Fruit fly (Drosophila melanogaster) whole organism, embryonic: Measurements from ENCODE around the gene Pif1A.

Experiments
- Adf1 ChIP-seq: fragments of 200-800 bp; sonication (Bioruptor generic); IDR thresholded peaks from 2 replicates; pipeline ENCODE4 v1.3.6; 2022; ENCODE audit warnings: missing biosample characterization, missing genetic modification characterization
- CG11560 ChIP-seq: fragments of 200-800 bp; sonication (Bioruptor generic); IDR thresholded peaks from 3 replicates; pipeline ENCODE4 v1.3.6; 2022; ENCODE audit warnings: missing biosample characterization, missing genetic modification characterization
- CG12104 ChIP-seq: fragments of 200-800 bp; sonication (Bioruptor generic); optimal IDR thresholded peaks from 3 replicates; lab custom pipeline; 2016; ENCODE audit warnings: missing biosample characterization, missing genetic modification characterization
- CG12299 ChIP-seq: fragments of 200-800 bp; sonication (Bioruptor generic); optimal IDR thresholded peaks from 2 replicates; lab custom pipeline; 2018; ENCODE audit warnings: missing biosample characterization, mild to moderate bottlenecking, missing genetic modification characterization
- CG14441 ChIP-seq: fragments of 200-800 bp; sonication (Bioruptor generic); IDR thresholded peaks from 2 replicates; pipeline ENCODE4 v1.3.6; 2022; ENCODE audit warnings: missing biosample characterization, missing genetic modification characterization
- CG15696 ChIP-seq: fragments of 200-800 bp; sonication (Bioruptor generic); optimal IDR thresholded peaks from 2 replicates; lab custom pipeline; 2019; ENCODE audit warnings: missing biosample characterization, mild to moderate bottlenecking, missing genetic modification characterization, moderate library complexity
- CG16813 ChIP-seq: fragments of 200-800 bp; sonication (Bioruptor generic); IDR thresholded peaks from 3 replicates; pipeline ENCODE4 v1.3.6; 2022; ENCODE audit warnings: missing biosample characterization, missing genetic modification characterization; ENCODE audit not compliant: partially characterized antibody
- CG16815 ChIP-seq: fragments of 200-800 bp; sonication (Bioruptor generic); optimal IDR thresholded peaks from 3 replicates; lab custom pipeline; 2017; ENCODE audit warnings: missing biosample characterization, mild to moderate bottlenecking, missing genetic modification characterization
- CG17612 ChIP-seq: fragments of 200-800 bp; sonication (Bioruptor generic); IDR thresholded peaks from 2 replicates; pipeline ENCODE4 v1.3.6; 2022; ENCODE audit warnings: missing biosample characterization, missing genetic modification characterization
- CG1832 ChIP-seq: fragments of 200-800 bp; sonication (Bioruptor generic); optimal IDR thresholded peaks from 2 replicates; lab custom pipeline; 2017; ENCODE audit warnings: missing biosample characterization, mild to moderate bottlenecking, missing genetic modification characterization, inconsistent platforms
- CG2129 ChIP-seq: fragments of 200-800 bp; sonication (Bioruptor generic); IDR thresholded peaks from 2 replicates; pipeline ENCODE4 v1.3.6; 2022; ENCODE audit warnings: missing biosample characterization, missing genetic modification characterization; ENCODE audit not compliant: partially characterized antibody
- CG33213 ChIP-seq: fragments of 200-800 bp; sonication (Bioruptor generic); optimal IDR thresholded peaks from 3 replicates; lab custom pipeline; 2016; ENCODE audit warnings: missing biosample characterization, missing genetic modification characterization
- CG34376 ChIP-seq: fragments of 200-800 bp; sonication (Bioruptor generic); optimal IDR thresholded peaks from 2 replicates; lab custom pipeline; 2018; ENCODE audit warnings: missing biosample characterization, mild to moderate bottlenecking, missing genetic modification characterization
- CG4328 ChIP-seq: fragments of 200-800 bp; sonication (Bioruptor generic); optimal IDR thresholded peaks from 3 replicates; lab custom pipeline; 2017; ENCODE audit warnings: missing biosample characterization, missing genetic modification reagents, missing genetic modification characterization
- CG4424 ChIP-seq: fragments of 200-800 bp; sonication (Bioruptor generic); optimal IDR thresholded peaks from 3 replicates; lab custom pipeline; 2016; ENCODE audit warnings: missing biosample characterization, missing genetic modification characterization
- CG4617 ChIP-seq: fragments of 200-800 bp; sonication (Bioruptor generic); optimal IDR thresholded peaks from 3 replicates; lab custom pipeline; 2016; ENCODE audit warnings: missing biosample characterization, missing genetic modification characterization, borderline replicate concordance
- CG5180 ChIP-seq: fragments of 200-800 bp; sonication (Bioruptor generic); optimal IDR thresholded peaks from 3 replicates; lab custom pipeline; 2017; ENCODE audit warnings: missing biosample characterization, missing genetic modification characterization, mild to moderate bottlenecking, moderate library complexity, missing genetic modification reagents
- CG6254 ChIP-seq: fragments of 200-800 bp; sonication (Bioruptor generic); optimal IDR thresholded peaks from 3 replicates; lab custom pipeline; 2017; ENCODE audit warnings: mild to moderate bottlenecking, missing biosample characterization, missing genetic modification reagents, missing genetic modification characterization
- CG7556 ChIP-seq: fragments of 200-800 bp; sonication (Bioruptor generic); optimal IDR thresholded peaks from 2 replicates; lab custom pipeline; 2017; ENCODE audit warnings: missing biosample characterization, mild to moderate bottlenecking, missing genetic modification characterization
- CG7963 ChIP-seq: fragments of 200-800 bp; sonication (Bioruptor generic); IDR thresholded peaks from 3 replicates; pipeline ENCODE4 v1.3.6; 2022; ENCODE audit warnings: missing biosample characterization, missing genetic modification characterization; ENCODE audit not compliant: partially characterized antibody
- CG8290 ChIP-seq, 3 experiments: fragments of 200-800 bp; sonication (Bioruptor generic); optimal IDR thresholded peaks; 2 replicates each; lab custom pipeline; 2016 to 2019; ENCODE audit warnings: missing biosample characterization in 3 of 3, missing genetic modification characterization in 3 of 3, mild to moderate bottlenecking in 2 of 3, moderate library complexity in 1 of 3
- CTCF ChIP-seq: fragments of 200-800 bp; sonication (Bioruptor generic); optimal IDR thresholded peaks from 2 replicates; lab custom pipeline; 2017; ENCODE audit warnings: missing biosample characterization, mild to moderate bottlenecking, missing genetic modification characterization, moderate library complexity
- Chrac-16 ChIP-seq: fragments of 200-800 bp; sonication (Bioruptor generic); optimal IDR thresholded peaks from 3 replicates; lab custom pipeline; 2016; ENCODE audit warnings: missing biosample characterization, missing genetic modification characterization
- Dad ChIP-seq: fragments of 200-800 bp; sonication (Bioruptor generic); optimal IDR thresholded peaks from 3 replicates; lab custom pipeline; 2016; ENCODE audit warnings: missing biosample characterization, missing genetic modification characterization
- Deaf1 ChIP-seq: fragments of 200-800 bp; optimal IDR thresholded peaks from 3 replicates; lab custom pipeline; 2019; ENCODE audit warnings: missing biosample characterization, mild to moderate bottlenecking, missing genetic modification characterization, moderate library complexity
- Doc2 ChIP-seq: fragments of 200-800 bp; sonication (Bioruptor generic); IDR thresholded peaks from 2 replicates; pipeline ENCODE4 v1.3.6; 2022; ENCODE audit warnings: missing biosample characterization, missing genetic modification characterization
- E2f2 ChIP-seq: fragments of 200-800 bp; sonication (Bioruptor generic); IDR thresholded peaks from 2 replicates; pipeline ENCODE4 v1.3.6; 2022; ENCODE audit warnings: missing biosample characterization, missing genetic modification characterization
- HHEX ChIP-seq: fragments of 200-800 bp; sonication (Bioruptor generic); optimal IDR thresholded peaks from 3 replicates; lab custom pipeline; 2017; ENCODE audit warnings: missing biosample characterization, mild to moderate bottlenecking, missing genetic modification characterization, missing genetic modification reagents
- Hr51 ChIP-seq, 2 experiments: fragments of 200-800 bp; sonication (Bioruptor generic); optimal IDR thresholded peaks; 2 replicates in 1 of 2; 3 replicates in 1 of 2; lab custom pipeline; 2016 to 2018; ENCODE audit warnings: missing biosample characterization in 2 of 2, missing genetic modification characterization in 2 of 2, mild to moderate bottlenecking in 1 of 2, moderate library complexity in 1 of 2
- Meics ChIP-seq: fragments of 200-800 bp; sonication (Bioruptor generic); optimal IDR thresholded peaks from 2 replicates; lab custom pipeline; 2017; ENCODE audit warnings: missing biosample characterization, mild to moderate bottlenecking, missing genetic modification characterization
- Myb ChIP-seq: fragments of 200-800 bp; sonication (Bioruptor generic); optimal IDR thresholded peaks from 2 replicates; lab custom pipeline; 2016; ENCODE audit warnings: missing biosample characterization, missing genetic modification characterization
- NC2β ChIP-seq: fragments of 200-800 bp; sonication (Bioruptor generic); optimal IDR thresholded peaks from 2 replicates; lab custom pipeline; 2016; ENCODE audit warnings: missing biosample characterization, missing genetic modification characterization
- Nf-YA ChIP-seq: fragments of 200-800 bp; sonication (Bioruptor generic); IDR thresholded peaks from 2 replicates; pipeline ENCODE4 v1.3.6; 2022; ENCODE audit warnings: missing biosample characterization, missing genetic modification characterization
- Sry-δ ChIP-seq: fragments of 200-800 bp; sonication (Bioruptor generic); optimal IDR thresholded peaks from 2 replicates; lab custom pipeline; 2016; ENCODE audit warnings: missing biosample characterization, missing genetic modification characterization
- Xrp1 ChIP-seq: fragments of 200-800 bp; sonication (Bioruptor generic); IDR thresholded peaks from 2 replicates; pipeline ENCODE4 v1.3.6; 2022; ENCODE audit warnings: missing biosample characterization, missing genetic modification characterization
- az2 ChIP-seq: fragments of 200-800 bp; sonication (Bioruptor generic); optimal IDR thresholded peaks from 3 replicates; lab custom pipeline; 2016; ENCODE audit warnings: missing biosample characterization, missing genetic modification characterization
- chinmo ChIP-seq: fragments of 200-800 bp; sonication (Bioruptor generic); IDR thresholded peaks from 4 replicates; pipeline ENCODE4 v1.3.6; 2022; ENCODE audit warnings: missing biosample characterization, missing genetic modification characterization; ENCODE audit not compliant: partially characterized antibody
- cwo ChIP-seq: fragments of 200-800 bp; sonication (Bioruptor generic); optimal IDR thresholded peaks from 3 replicates; lab custom pipeline; 2017; ENCODE audit warnings: missing biosample characterization, missing genetic modification characterization, mild to moderate bottlenecking, moderate library complexity, missing genetic modification reagents
- danr ChIP-seq: fragments of 200-800 bp; sonication (Bioruptor generic); IDR thresholded peaks from 2 replicates; pipeline ENCODE4 v1.3.6; 2022; ENCODE audit warnings: missing biosample characterization, missing genetic modification characterization
- emc ChIP-seq: fragments of 200-800 bp; sonication (Bioruptor generic); optimal IDR thresholded peaks from 2 replicates; lab custom pipeline; 2016; ENCODE audit warnings: missing biosample characterization, missing genetic modification characterization
- ems ChIP-seq: fragments of 200-800 bp; sonication (Bioruptor generic); optimal IDR thresholded peaks from 3 replicates; lab custom pipeline; 2016; ENCODE audit warnings: missing biosample characterization, missing genetic modification characterization
- exex ChIP-seq: fragments of 200-800 bp; sonication (Bioruptor generic); optimal IDR thresholded peaks from 4 replicates; lab custom pipeline; 2018; ENCODE audit warnings: missing biosample characterization, mild to moderate bottlenecking, missing genetic modification characterization, moderate library complexity
- ind ChIP-seq: fragments of 200-800 bp; sonication (Bioruptor generic); optimal IDR thresholded peaks from 3 replicates; lab custom pipeline; 2016; ENCODE audit warnings: missing biosample characterization, missing genetic modification characterization
- klu ChIP-seq: fragments of 200-800 bp; sonication (Bioruptor generic); IDR thresholded peaks from 2 replicates; pipeline ENCODE4 v1.3.6; 2022; ENCODE audit warnings: missing biosample characterization, missing genetic modification characterization
- otp ChIP-seq: fragments of 200-800 bp; sonication (Bioruptor generic); IDR thresholded peaks from 3 replicates; pipeline ENCODE4, ENCODE4 v1.3.6; 2022; ENCODE audit warnings: missing biosample characterization, missing genetic modification characterization
- pb ChIP-seq: fragments of 200-800 bp; sonication (Bioruptor generic); optimal IDR thresholded peaks from 3 replicates; lab custom pipeline; 2016; ENCODE audit warnings: missing biosample characterization, missing genetic modification characterization
- row ChIP-seq: fragments of 200-800 bp; sonication (Bioruptor generic); IDR thresholded peaks from 3 replicates; pipeline ENCODE4 v1.3.6; 2022; ENCODE audit warnings: missing biosample characterization, missing genetic modification characterization
- schlank ChIP-seq: fragments of 200-800 bp; sonication (Bioruptor generic); optimal IDR thresholded peaks from 2 replicates; lab custom pipeline; 2018; ENCODE audit warnings: missing biosample characterization, mild to moderate bottlenecking, missing genetic modification characterization
- sna ChIP-seq: fragments of 200-800 bp; sonication (Bioruptor generic); IDR thresholded peaks from 2 replicates; pipeline ENCODE4 v1.3.6; 2022; ENCODE audit warnings: missing biosample characterization, missing genetic modification characterization; ENCODE audit not compliant: partially characterized antibody
- tx ChIP-seq: fragments of 200-800 bp; sonication (Bioruptor generic); optimal IDR thresholded peaks from 2 replicates; lab custom pipeline; 2016; ENCODE audit warnings: missing biosample characterization, missing genetic modification characterization

Gene Pif1A

dm6 chr3R:8819551-8820057, 18.6 kb upstream of the Pif1A start (continued):
- no peak for TF ChIP-seq ems (GFP tag; lab: Kevin White, UChicago)
- peak; percentile 34; the same call in 1 of the 2 replicates for TF ChIP-seq danr
- TF ChIP-seq CTCF (GFP tag; lab: Kevin White, UChicago): no peak
- TF ChIP-seq CG16815: no peak
- no peak for TF ChIP-seq CG16813 (GFP tag; lab: Robert Waterston, UW)
- TF ChIP-seq ind (GFP tag; lab: Kevin White, UChicago): no peak
- TF ChIP-seq CG15696 (tag; lab: Kevin White, UChicago): peak; percentile 48
- TF ChIP-seq Nf-YA (GFP tag; lab: Robert Waterston, UW): no peak
- TF ChIP-seq sna (GFP tag; lab: Robert Waterston, UW): no peak
- peak; percentile 8 for TF ChIP-seq Myb (GFP tag; lab: Kevin White, UChicago)
- no peak for TF ChIP-seq NC2β (GFP tag; lab: Kevin White, UChicago)
- TF ChIP-seq Hr51 (GFP tag; optimal IDR thresholded peaks at IDR 0.05; lab: Kevin White, UChicago): peak in 1 of 2 experiments; percentile 27
- TF ChIP-seq CG5180 (GFP tag; lab: Kevin White, UChicago): peak; percentile 30
- TF ChIP-seq CG14441 (GFP tag; lab: Robert Waterston, UW): no peak
- no peak for TF ChIP-seq az2 (GFP tag; lab: Kevin White, UChicago)
- peak; percentile 6 for TF ChIP-seq schlank (tag; lab: Kevin White, UChicago)
- no peak for TF ChIP-seq Chrac-16
- peak; percentile 18 for TF ChIP-seq CG4328 (GFP tag; lab: Kevin White, UChicago)
- no peak for TF ChIP-seq klu (GFP tag; lab: Robert Waterston, UW)
- TF ChIP-seq otp (GFP tag; lab: Robert Waterston, UW): no peak
- peak; percentile 19; the same call in 1 of the 2 replicates for TF ChIP-seq E2f2 (GFP tag; lab: Robert Waterston, UW)
- no peak for TF ChIP-seq CG11560 (tag; lab: Robert Waterston, UW)
- TF ChIP-seq CG7963 (GFP tag; lab: Robert Waterston, UW): no peak
- no peak for TF ChIP-seq emc (GFP tag; lab: Kevin White, UChicago)
- no peak for TF ChIP-seq exex (tag; lab: Kevin White, UChicago)
- no peak for TF ChIP-seq CG6254 (GFP tag; lab: Kevin White, UChicago)
- TF ChIP-seq Sry-δ (GFP tag; lab: Kevin White, UChicago): no peak
- peak; percentile 23; the same call in 1 of the 3 replicates for TF ChIP-seq row (GFP tag; lab: Robert Waterston, UW)
- peak; percentile 31 for TF ChIP-seq pb (GFP tag; lab: Kevin White, UChicago)
- no peak for TF ChIP-seq Doc2
- TF ChIP-seq HHEX (GFP tag; lab: Kevin White, UChicago): peak; percentile 14
- TF ChIP-seq CG17612 (GFP tag; lab: Robert Waterston, UW): no peak
- TF ChIP-seq CG4424 (GFP tag; lab: Kevin White, UChicago): no peak
- peak; percentile 48 for TF ChIP-seq CG34376
- TF ChIP-seq cwo (GFP tag; lab: Kevin White, UChicago): peak; percentile 19
- peak; percentile 24 for TF ChIP-seq Meics (GFP tag; lab: Kevin White, UChicago)
- peak; percentile 35 for TF ChIP-seq CG33213 (GFP tag; lab: Kevin White, UChicago)
- TF ChIP-seq Deaf1 (tag; lab: Kevin White, UChicago): no peak
- peak; percentile 36 for TF ChIP-seq CG12299
- TF ChIP-seq CG2129 (GFP tag; lab: Robert Waterston, UW): no peak
- TF ChIP-seq CG7556: no peak
- no peak for TF ChIP-seq CG12104 (GFP tag; lab: Kevin White, UChicago)
- TF ChIP-seq CG1832: no peak
- TF ChIP-seq Xrp1 (GFP tag; lab: Robert Waterston, UW): peak; percentile 53
- TF ChIP-seq CG8290 (GFP tag; optimal IDR thresholded peaks at IDR 0.05; lab: Kevin White, UChicago): no peak
- TF ChIP-seq CG8290 (tag; optimal IDR thresholded peaks at IDR 0.05; lab: Kevin White, UChicago): peak in 1 of 2 experiments; percentile 81
- TF ChIP-seq tx (GFP tag; lab: Kevin White, UChicago): peak; percentile 6
- TF ChIP-seq chinmo: peak; percentile 63; the same call in 1 of the 4 replicates
- TF ChIP-seq Dad (GFP tag; lab: Kevin White, UChicago): peak; percentile 36
- TF ChIP-seq CG4617 (GFP tag; lab: Kevin White, UChicago): no peak
- peak; percentile 8; the same call in 1 of the 2 replicates for TF ChIP-seq Adf1
